Fruit fly (Drosophila melanogaster) whole organism, pupa: Measurements from ENCODE around the gene CG9107.

Source experiments
- CG15710 ChIP-seq: fragments of 200-800 bp; sonication (Bioruptor generic); optimal IDR thresholded peaks from 2 replicates; lab custom pipeline; 2018; ENCODE audit warnings: missing biosample characterization, mild to moderate bottlenecking, missing genetic modification characterization, moderate library complexity
- CG17806 ChIP-seq: fragments of 200-800 bp; sonication (Bioruptor generic); optimal IDR thresholded peaks from 2 replicates; lab custom pipeline; 2018; ENCODE audit warnings: missing biosample characterization, mild to moderate bottlenecking, missing genetic modification characterization, moderate library complexity
- CG4496 ChIP-seq: fragments of 200-800 bp; sonication (Bioruptor generic); IDR thresholded peaks from 3 replicates; pipeline ENCODE4 v1.3.6; 2022; ENCODE audit warnings: missing biosample characterization, missing genetic modification characterization
- CG8159 ChIP-seq: fragments of 200-800 bp; sonication (Bioruptor generic); optimal IDR thresholded peaks from 3 replicates; lab custom pipeline; 2018; ENCODE audit warnings: missing biosample characterization, mild to moderate bottlenecking, missing genetic modification characterization, moderate library complexity
- CG9948 ChIP-seq: fragments of 200-800 bp; sonication (Bioruptor generic); optimal IDR thresholded peaks from 2 replicates; lab custom pipeline; 2018; ENCODE audit warnings: missing biosample characterization, mild to moderate bottlenecking, missing genetic modification characterization, moderate library complexity
- EcR ChIP-seq: fragments of 200-800 bp; sonication (Bioruptor generic); optimal IDR thresholded peaks from 3 replicates; lab custom pipeline; 2019; ENCODE audit warnings: missing biosample characterization, missing genetic modification characterization, mild to moderate bottlenecking, moderate library complexity, missing genetic modification reagents
- Ets98B ChIP-seq: fragments of 200-800 bp; sonication (Bioruptor generic); IDR thresholded peaks from 2 replicates; pipeline ENCODE4 v1.3.6; 2022; ENCODE audit warnings: missing biosample characterization, missing genetic modification characterization
- Pif1B ChIP-seq: fragments of 200-800 bp; sonication (Bioruptor generic); optimal IDR thresholded peaks from 3 replicates; lab custom pipeline; 2016; ENCODE audit warnings: missing biosample characterization, missing genetic modification characterization
- Snoo ChIP-seq: fragments of 200-800 bp; sonication (Bioruptor generic); optimal IDR thresholded peaks from 3 replicates; lab custom pipeline; 2017; ENCODE audit warnings: missing biosample characterization, mild to moderate bottlenecking, missing genetic modification characterization, inconsistent platforms
- fd96Ca ChIP-seq: fragments of 200-800 bp; sonication (Bioruptor generic); IDR thresholded peaks from 3 replicates; pipeline ENCODE4 v1.3.6; 2022; ENCODE audit warnings: missing biosample characterization, missing genetic modification characterization
- gl ChIP-seq: fragments of 200-800 bp; sonication (Bioruptor generic); optimal IDR thresholded peaks from 2 replicates; lab custom pipeline; 2018; ENCODE audit warnings: missing biosample characterization, mild to moderate bottlenecking, missing genetic modification characterization

DNA sequence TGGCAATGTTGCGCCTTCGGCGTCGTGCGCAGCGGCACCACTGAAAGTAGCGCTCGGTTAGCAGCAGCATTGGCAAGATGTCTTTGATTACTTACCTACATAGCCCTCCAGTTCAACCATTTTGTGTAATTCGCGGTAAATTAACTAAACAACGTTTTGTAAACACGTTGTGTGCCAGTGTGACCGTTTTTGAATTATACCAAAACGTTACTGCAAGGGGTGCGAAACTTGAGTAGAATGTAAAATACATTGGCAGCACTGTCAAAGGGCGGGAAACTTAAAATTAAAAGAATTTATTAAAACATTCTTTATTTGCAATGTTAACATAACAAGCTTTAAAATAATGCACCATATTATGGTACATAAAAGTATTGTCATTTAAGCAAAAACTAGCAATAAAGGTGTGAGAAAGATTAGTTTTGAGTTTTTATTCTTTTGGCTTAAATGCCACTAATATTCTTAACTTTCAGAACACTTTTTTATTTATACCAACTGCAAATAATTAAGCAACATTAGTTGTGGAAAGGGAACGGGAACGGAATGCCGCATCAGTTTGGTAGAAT is at the start of gene CG9107:
- TF ChIP-seq CG9948 (tag; lab: Kevin White, UChicago), result no peak
- TF ChIP-seq CG17806 (tag; lab: Kevin White, UChicago), result no peak
- TF ChIP-seq Ets98B (GFP tag; lab: Robert Waterston, UW), result no peak
- TF ChIP-seq Snoo (tag; lab: Kevin White, UChicago), result no peak
- no peak for TF ChIP-seq CG15710
- TF ChIP-seq gl (tag; lab: Kevin White, UChicago), result no peak
- no peak for TF ChIP-seq CG4496 (GFP tag; lab: Robert Waterston, UW)
- TF ChIP-seq EcR, result no peak
- TF ChIP-seq fd96Ca (GFP tag; lab: Robert Waterston, UW), result no peak
- TF ChIP-seq CG8159 (tag; lab: Kevin White, UChicago), result no peak
- TF ChIP-seq Pif1B (GFP tag; lab: Kevin White, UChicago), result no peak
